Fruit fly (Drosophila melanogaster): Measurements from ENCODE around the gene lmgB.

lmgB gene

DNA sequence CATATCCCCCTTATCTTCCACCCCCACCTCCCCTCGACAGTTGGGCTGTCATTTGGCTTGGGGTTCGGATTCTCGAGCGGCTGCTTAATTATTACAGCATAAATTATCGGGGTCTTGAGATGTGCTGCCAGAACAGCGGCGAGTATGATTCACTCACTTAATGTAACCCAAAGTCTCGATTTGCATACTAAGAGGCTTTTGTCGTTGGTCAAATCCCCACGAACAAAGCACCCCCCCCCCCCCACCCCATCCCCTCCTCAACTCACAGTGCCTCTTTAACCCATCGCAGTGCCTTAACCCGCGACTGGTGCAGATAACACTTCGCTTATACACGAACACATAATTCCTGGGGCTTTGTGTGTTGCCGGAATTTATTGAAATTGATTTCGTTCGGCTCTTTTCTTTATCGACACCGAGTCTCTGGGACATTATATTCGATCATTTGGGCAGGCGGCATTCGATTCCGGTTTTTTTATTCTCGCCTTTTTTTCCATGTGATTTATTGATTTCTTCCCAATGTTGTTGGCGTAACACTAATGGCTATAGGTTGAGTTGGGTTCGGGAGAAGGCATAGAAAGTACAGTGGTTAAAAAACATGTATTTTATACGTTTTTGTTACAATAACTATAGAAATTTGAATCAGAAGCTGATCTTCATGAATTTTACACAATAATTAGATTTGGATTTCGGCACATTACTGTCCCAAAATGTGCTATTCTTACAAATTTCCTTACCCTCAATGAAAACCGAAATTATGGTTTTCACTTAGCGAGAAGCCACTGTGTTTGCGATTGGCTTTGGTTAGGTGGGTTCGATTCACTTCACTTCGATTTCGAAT lies 25.6 kb upstream of the lmgB start (continued):
- TF ChIP-seq dysf (GFP tag; IDR thresholded peaks at IDR 0.05) (peak; percentile 48; the same call in 1 of the 3 replicates), ken (GFP tag; IDR thresholded peaks at IDR 0.05) (no peak), croc (GFP tag; conservative IDR thresholded peaks at IDR 0.05) (peak; percentile 16; the same call in 1 of the 3 replicates), jing (GFP tag; optimal IDR thresholded peaks at IDR 0.05) (no peak), CG14014 (GFP tag; IDR thresholded peaks at IDR 0.05) (0 out of 2 replicates have a peak, but pooled peaks have one; percentile 12), CG13775 (GFP tag; optimal IDR thresholded peaks at IDR 0.05) (peak; percentile 22), CG3847 (GFP tag; IDR thresholded peaks at IDR 0.05) (no peak), CG3281 (GFP tag; optimal IDR thresholded peaks at IDR 0.05) (no peak), Trl (optimal IDR thresholded peaks at IDR 0.05) (no peak), Trl (GFP tag; optimal IDR thresholded peaks at IDR 0.05) (peak; percentile 7), CG32767 (GFP tag; IDR thresholded peaks at IDR 0.05) (no peak), Drgx (GFP tag; IDR thresholded peaks at IDR 0.05) (no peak), HLHmδ (GFP tag; optimal IDR thresholded peaks at IDR 0.05) (no peak), Myb (GFP tag; optimal IDR thresholded peaks at IDR 0.05) (peak; percentile 32), HLH3B (GFP tag; IDR thresholded peaks at IDR 0.05) (0 out of 2 replicates have a peak, but pooled peaks have one; percentile 34), Dek (tag; optimal IDR thresholded peaks at IDR 0.05) (no peak), tx (GFP tag; optimal IDR thresholded peaks at IDR 0.05) (no peak), CG15269 (tag; optimal IDR thresholded peaks at IDR 0.05) (peak; percentile 27), nmo (GFP tag; optimal IDR thresholded peaks at IDR 0.05) (peak; percentile 54), exex (tag; optimal IDR thresholded peaks at IDR 0.05) (no peak), CG3726 (GFP tag; IDR thresholded peaks at IDR 0.05) (no peak), Bdp1 (GFP tag; optimal IDR thresholded peaks at IDR 0.05) (no peak), gsb-n (tag; optimal IDR thresholded peaks at IDR 0.05) (peak; percentile 95), CG9932 (GFP tag; IDR thresholded peaks at IDR 0.05) (no peak), CG11560 (tag; IDR thresholded peaks at IDR 0.05) (no peak), CG8944 (GFP tag; optimal IDR thresholded peaks at IDR 0.05) (peak; percentile 9), CG18764 (GFP tag; optimal IDR thresholded peaks at IDR 0.05) (no peak), CoRest (tag; optimal IDR thresholded peaks at IDR 0.05) (peak; percentile 60), CG31224 (GFP tag; IDR thresholded peaks at IDR 0.05) (no peak), cwo (GFP tag; optimal IDR thresholded peaks at IDR 0.05) (no peak), fd102C (GFP tag; optimal IDR thresholded peaks at IDR 0.05) (no peak), CG8765 (GFP tag; IDR thresholded peaks at IDR 0.05) (no peak), NFAT (GFP tag; IDR thresholded peaks at IDR 0.05) (no peak), Lpt (GFP tag; optimal IDR thresholded peaks at IDR 0.05) (no peak), amos (GFP tag; IDR thresholded peaks at IDR 0.05; ENCODE audit: partially characterized antibody) (no peak), mam (GFP tag; optimal IDR thresholded peaks at IDR 0.05) (peak; percentile 14), Hmx (GFP tag; optimal IDR thresholded peaks at IDR 0.05) (no peak), gsb (GFP tag; IDR thresholded peaks at IDR 0.05) (no peak), CG31365 (tag; optimal IDR thresholded peaks at IDR 0.05) (no peak), CG10462 (GFP tag; optimal IDR thresholded peaks at IDR 0.05) (no peak), pnt (GFP tag; optimal IDR thresholded peaks at IDR 0.05) (peak; percentile 7), CG18476 (GFP tag; optimal IDR thresholded peaks at IDR 0.05) (peak; percentile 3), mirr (GFP tag; optimal IDR thresholded peaks at IDR 0.05) (no peak), CG12299 (tag; optimal IDR thresholded peaks at IDR 0.05) (no peak), vfl (GFP tag; optimal IDR thresholded peaks at IDR 0.05) (no peak), CG10565 (GFP tag; optimal IDR thresholded peaks at IDR 0.05) (no peak), CG30403 (GFP tag; optimal IDR thresholded peaks at IDR 0.05) (peak; percentile 5), CG4328 (GFP tag; optimal IDR thresholded peaks at IDR 0.05) (no peak), tup (GFP tag; optimal IDR thresholded peaks at IDR 0.05) (no peak), stwl (tag; optimal IDR thresholded peaks at IDR 0.05) (no peak), Gsc (GFP tag; IDR thresholded peaks at IDR 0.05) (no peak)
